Fruit fly (Drosophila melanogaster) whole organism, embryonic: ENCODE results near the gene RpL27A.

Source experiments
- CG10267 ChIP-seq: fragments of 200-800 bp; sonication (Bioruptor generic); optimal IDR thresholded peaks from 2 replicates; lab custom pipeline; 2018; ENCODE audit warnings: missing biosample characterization, mild to moderate bottlenecking, missing genetic modification characterization, moderate library complexity
- CG10431 ChIP-seq: fragments of 200-800 bp; sonication (Bioruptor generic); optimal IDR thresholded peaks from 3 replicates; lab custom pipeline; 2018; ENCODE audit warnings: missing biosample characterization, mild to moderate bottlenecking, missing genetic modification characterization
- CG13287 ChIP-seq: fragments of 200-800 bp; sonication (Bioruptor generic); IDR thresholded peaks from 2 replicates; pipeline ENCODE4 v1.3.6; 2022; ENCODE audit warnings: missing biosample characterization, missing genetic modification characterization; ENCODE audit not compliant: partially characterized antibody
- CG13296 ChIP-seq: fragments of 200-800 bp; sonication (Bioruptor generic); optimal IDR thresholded peaks from 3 replicates; lab custom pipeline; 2018; ENCODE audit warnings: missing biosample characterization, mild to moderate bottlenecking, missing genetic modification characterization
- CG14710 ChIP-seq: fragments of 200-800 bp; sonication (Bioruptor generic); optimal IDR thresholded peaks from 3 replicates; lab custom pipeline; 2019; ENCODE audit warnings: missing biosample characterization, mild to moderate bottlenecking, missing genetic modification characterization, moderate library complexity
- CG14860 ChIP-seq: fragments of 200-800 bp; sonication (Bioruptor generic); IDR thresholded peaks from 3 replicates; pipeline ENCODE4 v1.3.6; 2022; ENCODE audit warnings: missing biosample characterization, missing genetic modification characterization; ENCODE audit not compliant: partially characterized antibody
- CG15601 ChIP-seq: fragments of 200-800 bp; sonication (Bioruptor generic); optimal IDR thresholded peaks from 3 replicates; lab custom pipeline; 2019; ENCODE audit warnings: missing biosample characterization, mild to moderate bottlenecking, missing genetic modification characterization, moderate library complexity
- CG1602 ChIP-seq: fragments of 200-800 bp; sonication (Bioruptor generic); optimal IDR thresholded peaks from 3 replicates; lab custom pipeline; 2016; ENCODE audit warnings: missing biosample characterization, missing genetic modification characterization
- CG1603 ChIP-seq: fragments of 200-800 bp; sonication (Bioruptor generic); optimal IDR thresholded peaks from 2 replicates; lab custom pipeline; 2019; ENCODE audit warnings: missing biosample characterization, mild to moderate bottlenecking, missing genetic modification characterization, moderate library complexity
- CG17829 ChIP-seq: fragments of 200-800 bp; optimal IDR thresholded peaks from 2 replicates; lab custom pipeline; 2019; ENCODE audit warnings: missing biosample characterization, mild to moderate bottlenecking, missing genetic modification characterization, moderate library complexity
- CG18599 ChIP-seq: fragments of 200-800 bp; sonication (Bioruptor generic); optimal IDR thresholded peaks from 3 replicates; lab custom pipeline; 2017; ENCODE audit warnings: missing biosample characterization, missing genetic modification characterization, mild to moderate bottlenecking, moderate library complexity, missing genetic modification reagents
- CG2116 ChIP-seq: fragments of 200-800 bp; sonication (Bioruptor generic); optimal IDR thresholded peaks from 3 replicates; lab custom pipeline; 2018; ENCODE audit warnings: missing biosample characterization, mild to moderate bottlenecking, missing genetic modification characterization
- CG31388 ChIP-seq: fragments of 200-800 bp; sonication (Bioruptor generic); optimal IDR thresholded peaks from 2 replicates; lab custom pipeline; 2016; ENCODE audit warnings: missing biosample characterization, missing genetic modification characterization
- CG3281 ChIP-seq: fragments of 200-800 bp; sonication (Bioruptor generic); optimal IDR thresholded peaks from 3 replicates; lab custom pipeline; 2017; ENCODE audit warnings: missing biosample characterization, mild to moderate bottlenecking, missing genetic modification characterization
- CG33557 ChIP-seq: fragments of 200-800 bp; sonication (Bioruptor generic); optimal IDR thresholded peaks from 2 replicates; lab custom pipeline; 2019; ENCODE audit warnings: missing biosample characterization, mild to moderate bottlenecking, missing genetic modification characterization, moderate library complexity
- CG34376 ChIP-seq: fragments of 200-800 bp; sonication (Bioruptor generic); optimal IDR thresholded peaks from 2 replicates; lab custom pipeline; 2018; ENCODE audit warnings: missing biosample characterization, mild to moderate bottlenecking, missing genetic modification characterization
- CG4854 ChIP-seq: fragments of 200-800 bp; sonication (Bioruptor generic); optimal IDR thresholded peaks from 2 replicates; lab custom pipeline; 2016; ENCODE audit warnings: missing biosample characterization, missing genetic modification characterization, inconsistent platforms
- CG6791 ChIP-seq: fragments of 200-800 bp; sonication (Bioruptor generic); IDR thresholded peaks from 3 replicates; pipeline ENCODE4 v1.3.6; 2022; ENCODE audit warnings: missing biosample characterization, missing genetic modification characterization; ENCODE audit not compliant: partially characterized antibody
- CG7271 ChIP-seq: fragments of 200-800 bp; sonication (Bioruptor generic); optimal IDR thresholded peaks from 2 replicates; lab custom pipeline; 2018; ENCODE audit warnings: missing biosample characterization, mild to moderate bottlenecking, missing genetic modification characterization, moderate library complexity
- CG7839 ChIP-seq: fragments of 200-800 bp; sonication (Bioruptor generic); optimal IDR thresholded peaks from 3 replicates; lab custom pipeline; 2018; ENCODE audit warnings: missing biosample characterization, mild to moderate bottlenecking, missing genetic modification characterization, moderate library complexity
- CG8924 ChIP-seq: fragments of 200-800 bp; optimal IDR thresholded peaks from 3 replicates; lab custom pipeline; 2019; ENCODE audit warnings: missing biosample characterization, mild to moderate bottlenecking, missing genetic modification characterization, moderate library complexity
- Dip3 ChIP-seq: fragments of 200-800 bp; sonication (Bioruptor generic); optimal IDR thresholded peaks from 3 replicates; lab custom pipeline; 2016; ENCODE audit warnings: missing biosample characterization, missing genetic modification characterization
- Dll ChIP-seq: fragments of 200-800 bp; sonication (Bioruptor generic); IDR thresholded peaks from 4 replicates; pipeline ENCODE4 v1.3.6; 2022; ENCODE audit warnings: missing biosample characterization, missing genetic modification characterization; ENCODE audit not compliant: partially characterized antibody
- Dp ChIP-seq: fragments of 200-800 bp; sonication (Bioruptor generic); optimal IDR thresholded peaks from 2 replicates; lab custom pipeline; 2018; ENCODE audit warnings: missing biosample characterization, mild to moderate bottlenecking, missing genetic modification characterization, moderate library complexity
- Drgx ChIP-seq: fragments of 200-800 bp; sonication (Bioruptor generic); IDR thresholded peaks from 2 replicates; pipeline ENCODE4 v1.3.6; 2022; ENCODE audit warnings: missing biosample characterization, missing genetic modification characterization
- Ets97D ChIP-seq: fragments of 200-800 bp; sonication (Bioruptor generic); optimal IDR thresholded peaks from 3 replicates; lab custom pipeline; 2016; ENCODE audit warnings: missing biosample characterization, missing genetic modification characterization
- Fer2 ChIP-seq: fragments of 200-800 bp; sonication (Bioruptor generic); optimal IDR thresholded peaks from 2 replicates; lab custom pipeline; 2018; ENCODE audit warnings: missing biosample characterization, mild to moderate bottlenecking, missing genetic modification characterization, moderate library complexity
- H15 ChIP-seq: fragments of 200-800 bp; sonication (Bioruptor generic); IDR thresholded peaks from 3 replicates; pipeline ENCODE4 v1.3.6; 2022; ENCODE audit warnings: missing biosample characterization, missing genetic modification characterization
- Max ChIP-seq: fragments of 200-800 bp; sonication (Bioruptor generic); optimal IDR thresholded peaks from 2 replicates; lab custom pipeline; 2016; ENCODE audit warnings: missing biosample characterization, mild to moderate bottlenecking, missing genetic modification characterization
- Myb ChIP-seq: fragments of 200-800 bp; sonication (Bioruptor generic); optimal IDR thresholded peaks from 2 replicates; lab custom pipeline; 2016; ENCODE audit warnings: missing biosample characterization, missing genetic modification characterization
- amos ChIP-seq: fragments of 200-800 bp; sonication (Bioruptor generic); IDR thresholded peaks from 2 replicates; pipeline ENCODE4 v1.3.6; 2022; ENCODE audit warnings: missing biosample characterization, missing genetic modification characterization; ENCODE audit not compliant: partially characterized antibody
- caup ChIP-seq: fragments of 200-800 bp; sonication (Bioruptor generic); optimal IDR thresholded peaks from 3 replicates; lab custom pipeline; 2017; ENCODE audit warnings: missing biosample characterization, mild to moderate bottlenecking, missing genetic modification characterization, moderate library complexity; ENCODE audit not compliant: severe bottlenecking
- dmrt99B ChIP-seq: fragments of 200-800 bp; sonication (Bioruptor generic); optimal IDR thresholded peaks from 2 replicates; lab custom pipeline; 2018; ENCODE audit warnings: missing biosample characterization, mild to moderate bottlenecking, missing genetic modification characterization, moderate library complexity
- fd96Cb ChIP-seq: fragments of 200-800 bp; sonication (Bioruptor generic); optimal IDR thresholded peaks from 2 replicates; lab custom pipeline; 2018; ENCODE audit warnings: missing biosample characterization, mild to moderate bottlenecking, missing genetic modification characterization, moderate library complexity
- gce ChIP-seq: fragments of 200-800 bp; sonication (Bioruptor generic); IDR thresholded peaks from 3 replicates; pipeline ENCODE4 v1.3.6; 2022; ENCODE audit warnings: missing biosample characterization, missing genetic modification characterization
- gt ChIP-seq: fragments of 200-800 bp; sonication (Bioruptor generic); IDR thresholded peaks from 2 replicates; pipeline ENCODE4 v1.3.6; 2022; ENCODE audit warnings: missing biosample characterization, missing genetic modification characterization
- hbn ChIP-seq: fragments of 200-800 bp; sonication (Bioruptor generic); IDR thresholded peaks from 2 replicates; pipeline ENCODE4 v1.3.6; 2022; ENCODE audit warnings: missing biosample characterization, missing genetic modification characterization; ENCODE audit not compliant: partially characterized antibody
- her ChIP-seq: fragments of 200-800 bp; sonication (Bioruptor generic); optimal IDR thresholded peaks from 2 replicates; lab custom pipeline; 2016; ENCODE audit warnings: missing biosample characterization, missing genetic modification characterization
- nerfin-1 ChIP-seq: fragments of 200-800 bp; sonication (Bioruptor generic); optimal IDR thresholded peaks from 3 replicates; lab custom pipeline; 2019; ENCODE audit warnings: missing biosample characterization, mild to moderate bottlenecking, missing genetic modification characterization, moderate library complexity
- org-1 ChIP-seq: fragments of 200-800 bp; sonication (Bioruptor generic); optimal IDR thresholded peaks from 2 replicates; lab custom pipeline; 2017; ENCODE audit warnings: missing biosample characterization, missing genetic modification characterization
- otp ChIP-seq: fragments of 200-800 bp; sonication (Bioruptor generic); IDR thresholded peaks from 3 replicates; pipeline ENCODE4, ENCODE4 v1.3.6; 2022; ENCODE audit warnings: missing biosample characterization, missing genetic modification characterization
- row ChIP-seq: fragments of 200-800 bp; sonication (Bioruptor generic); IDR thresholded peaks from 3 replicates; pipeline ENCODE4 v1.3.6; 2022; ENCODE audit warnings: missing biosample characterization, missing genetic modification characterization
- shn ChIP-seq: fragments of 200-800 bp; sonication (Bioruptor generic); optimal IDR thresholded peaks from 3 replicates; lab custom pipeline; 2016; ENCODE audit warnings: missing biosample characterization, missing genetic modification characterization
- sqz ChIP-seq: fragments of 200-800 bp; sonication (Bioruptor generic); optimal IDR thresholded peaks from 3 replicates; lab custom pipeline; 2018; ENCODE audit warnings: missing biosample characterization, mild to moderate bottlenecking, missing genetic modification characterization
- sug ChIP-seq: fragments of 200-800 bp; optimal IDR thresholded peaks from 2 replicates; lab custom pipeline; 2019; ENCODE audit warnings: missing biosample characterization, mild to moderate bottlenecking, missing genetic modification characterization, moderate library complexity
- tio ChIP-seq: fragments of 200-800 bp; sonication (Bioruptor generic); optimal IDR thresholded peaks from 2 replicates; lab custom pipeline; 2017; ENCODE audit warnings: missing biosample characterization, missing genetic modification characterization, inconsistent platforms
- trem ChIP-seq: fragments of 200-800 bp; optimal IDR thresholded peaks from 3 replicates; lab custom pipeline; 2019; ENCODE audit warnings: missing biosample characterization, mild to moderate bottlenecking, missing genetic modification characterization, moderate library complexity
- twi ChIP-seq: fragments of 200-800 bp; optimal IDR thresholded peaks from 2 replicates; lab custom pipeline; 2019; ENCODE audit warnings: missing biosample characterization, mild to moderate bottlenecking, missing genetic modification characterization, moderate library complexity
- unpg ChIP-seq: fragments of 200-800 bp; sonication (Bioruptor generic); optimal IDR thresholded peaks from 3 replicates; lab custom pipeline; 2018; ENCODE audit warnings: missing biosample characterization, mild to moderate bottlenecking, missing genetic modification characterization, moderate library complexity

The RpL27A gene

DNA sequence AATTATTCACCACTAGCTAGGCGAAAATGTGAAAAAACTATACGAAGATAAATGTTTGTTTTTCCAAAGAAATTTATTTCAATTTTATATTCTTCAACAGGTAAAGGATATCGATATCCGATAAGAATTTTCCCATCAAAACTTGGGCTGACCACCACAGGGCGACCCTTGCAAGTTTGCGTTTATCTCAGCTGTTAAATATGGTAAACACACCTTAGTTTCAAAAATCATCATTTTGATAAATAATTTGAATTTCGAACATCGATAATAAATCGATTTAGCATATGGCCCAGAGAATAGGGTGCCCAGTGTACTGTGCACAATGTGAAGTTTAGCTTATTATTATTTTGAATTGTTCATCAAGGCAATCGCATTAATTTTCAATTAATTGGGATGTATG lies 5.2 kb upstream of the RpL27A start, which contains the start of the genes CG15443 and Paris (continued):
- TF ChIP-seq CG18599 (GFP tag; lab: Kevin White, UChicago) (no peak), row (peak; percentile 34; the same call in 1 of the 3 replicates), CG15601 (peak; percentile 3), otp (GFP tag; lab: Robert Waterston, UW) (peak; percentile 25; the same call in 1 of the 3 replicates), Dll (GFP tag; lab: Robert Waterston, UW) (peak; percentile 45; the same call in 2 of the 4 replicates), gce (no peak), CG14710 (tag; lab: Kevin White, UChicago) (peak; percentile 60), CG6791 (peak; percentile 96), twi (tag; lab: Kevin White, UChicago) (peak; percentile 7), CG17829 (peak; percentile 19), H15 (GFP tag; lab: Robert Waterston, UW) (0 out of 3 replicates have a peak, but pooled peaks have one; percentile 21), Ets97D (peak; percentile 41), gt (GFP tag; lab: Robert Waterston, UW) (no peak), Dip3 (no peak), sqz (no peak), CG7839 (tag; lab: Kevin White, UChicago) (peak; percentile 16), tio (no peak), CG13287 (GFP tag; lab: Robert Waterston, UW) (peak; percentile 85), CG33557 (peak; percentile 35), amos (GFP tag; lab: Robert Waterston, UW) (peak; percentile 65), CG34376 (GFP tag; lab: Kevin White, UChicago) (peak; percentile 49), Myb (peak; percentile 29), Dp (peak; percentile 77), dmrt99B (tag; lab: Kevin White, UChicago) (no peak), CG1602 (GFP tag; lab: Kevin White, UChicago) (no peak), unpg (GFP tag; lab: Kevin White, UChicago) (no peak), CG2116 (GFP tag; lab: Kevin White, UChicago) (peak; percentile 55), hbn (GFP tag; lab: Robert Waterston, UW) (peak; percentile 48; the same call in 1 of the 2 replicates), CG10431 (GFP tag; lab: Kevin White, UChicago) (peak; percentile 3), CG13296 (GFP tag; lab: Kevin White, UChicago) (peak; percentile 60), caup (GFP tag; lab: Kevin White, UChicago) (no peak), fd96Cb (tag; lab: Kevin White, UChicago) (no peak)

- TF ChIP-seq org-1 (GFP tag; lab: Kevin White, UChicago): no peak
- no peak for TF ChIP-seq CG18599 (GFP tag; lab: Kevin White, UChicago)
- TF ChIP-seq CG8924 (tag; lab: Kevin White, UChicago): peak; percentile 56
- no peak for TF ChIP-seq CG7271 (tag; lab: Kevin White, UChicago)
- TF ChIP-seq CG14860: peak; percentile 25; the same call in 1 of the 3 replicates
- TF ChIP-seq CG10267: peak; percentile 82
- TF ChIP-seq Dp: peak; percentile 13
- peak; percentile 39 for TF ChIP-seq nerfin-1 (tag; lab: Kevin White, UChicago)
- peak; percentile 16 for TF ChIP-seq Fer2
- TF ChIP-seq sug (tag; lab: Kevin White, UChicago): peak; percentile 60
- no peak for TF ChIP-seq shn
- peak; percentile 46 for TF ChIP-seq unpg (GFP tag; lab: Kevin White, UChicago)
- no peak for TF ChIP-seq CG31388 (GFP tag; lab: Kevin White, UChicago)
- peak; percentile 37 for TF ChIP-seq CG1603 (tag; lab: Kevin White, UChicago)
- peak; percentile 30 for TF ChIP-seq Dip3
- peak; percentile 50 for TF ChIP-seq CG3281
- peak; percentile 88 for TF ChIP-seq CG4854 (GFP tag; lab: Kevin White, UChicago)
- TF ChIP-seq twi (tag; lab: Kevin White, UChicago): peak; percentile 65
- peak; percentile 53 for TF ChIP-seq Max (GFP tag; lab: Kevin White, UChicago)
- no peak for TF ChIP-seq her
- peak; percentile 75 for TF ChIP-seq trem (tag; lab: Kevin White, UChicago)
- no peak for TF ChIP-seq Drgx (GFP tag; lab: Robert Waterston, UW)
Observed at dm6 chr2L:4459543-4459942, 1.4 kb upstream of the RpL27A start, which contains the start of the genes mRpL27 and CG15435. Gene mRpL27 (minus strand): TSS chr2L:4459638. Gene CG15435 (plus strand): TSS chr2L:4459729.
